Fruit fly (Drosophila melanogaster) whole organism, embryonic: ENCODE results near the gene dUTPase.

Experiments
- C15 ChIP-seq: fragments of 200-800 bp; sonication (Bioruptor generic); IDR thresholded peaks from 3 replicates; pipeline ENCODE4 v1.3.6; 2022; ENCODE audit warnings: missing biosample characterization, missing genetic modification characterization
- CG43689 ChIP-seq: fragments of 200-800 bp; sonication (Bioruptor generic); IDR thresholded peaks from 2 replicates; pipeline ENCODE4 v1.3.6; 2022; ENCODE audit warnings: missing biosample characterization, missing genetic modification characterization
- CG8924 ChIP-seq: fragments of 200-800 bp; optimal IDR thresholded peaks from 3 replicates; lab custom pipeline; 2019; ENCODE audit warnings: missing biosample characterization, mild to moderate bottlenecking, missing genetic modification characterization, moderate library complexity
- Dip2 ChIP-seq: fragments of 200-800 bp; sonication (Bioruptor generic); IDR thresholded peaks from 2 replicates; pipeline ENCODE4 v1.3.6; 2022; ENCODE audit warnings: missing biosample characterization, missing genetic modification characterization
- Trl ChIP-seq, 3 experiments: fragments of >200 bp in 2 of 3; fragments of 200-800 bp in 1 of 3; sonication (Bioruptor generic) in 1 of 3; optimal IDR thresholded peaks; 2 replicates in 1 of 3; 3 replicates in 2 of 3; lab custom pipeline; 2016 to 2017; ENCODE audit warnings: missing biosample characterization in 1 of 3, missing genetic modification characterization in 1 of 3
- cas ChIP-seq: fragments of 200-800 bp; sonication (Bioruptor generic); IDR thresholded peaks from 2 replicates; pipeline ENCODE4 v1.3.6; 2022; ENCODE audit warnings: missing biosample characterization, missing genetic modification characterization
- dmrt11E ChIP-seq: fragments of 200-800 bp; sonication (Bioruptor generic); optimal IDR thresholded peaks from 3 replicates; lab custom pipeline; 2018; ENCODE audit warnings: missing biosample characterization, mild to moderate bottlenecking, missing genetic modification characterization, moderate library complexity
- sd ChIP-seq: fragments of 200-800 bp; sonication (Bioruptor generic); optimal IDR thresholded peaks from 3 replicates; lab custom pipeline; 2018; ENCODE audit warnings: missing biosample characterization, mild to moderate bottlenecking, missing genetic modification characterization, moderate library complexity
- tll ChIP-seq, 2 experiments: fragments of 200-800 bp in 1 of 2; fragments of >200 bp in 1 of 2; sonication (Bioruptor generic) in 1 of 2; optimal IDR thresholded peaks; 2 replicates each; lab custom pipeline; 2017 to 2019; ENCODE audit warnings: missing biosample characterization in 2 of 2, missing genetic modification characterization in 2 of 2, mild to moderate bottlenecking in 1 of 2, moderate library complexity in 1 of 2
- ttk ChIP-seq: fragments of 200-800 bp; sonication (Bioruptor generic); IDR thresholded peaks from 2 replicates; pipeline ENCODE4 v2.1.2; 2022; ENCODE audit warnings: missing biosample characterization, missing genetic modification characterization
- wor ChIP-seq: fragments of 200-800 bp; sonication (Bioruptor generic); IDR thresholded peaks from 2 replicates; pipeline ENCODE4 v1.3.6; 2022; ENCODE audit warnings: missing biosample characterization, missing genetic modification characterization

DNA sequence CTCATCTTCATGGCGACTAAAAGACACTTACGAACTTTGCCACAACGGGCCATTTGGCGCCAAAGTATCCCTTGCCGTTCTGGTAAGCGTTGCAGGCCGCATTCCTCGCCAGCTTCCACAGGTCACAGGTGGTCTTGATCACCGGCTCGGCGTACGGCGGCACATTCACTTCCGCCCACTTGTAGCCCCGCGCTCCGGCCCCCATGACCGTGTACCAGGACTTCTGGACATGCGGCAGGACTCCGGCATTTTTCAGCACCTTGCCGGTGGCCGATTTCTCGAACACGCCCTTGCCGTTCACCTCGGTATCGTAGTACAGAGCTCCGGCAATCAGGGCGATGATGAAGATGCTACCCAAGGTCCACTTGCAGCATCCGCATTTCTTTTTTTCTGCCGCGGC lies 45.1 kb upstream of the dUTPase start:
- TF ChIP-seq dmrt11E (tag; lab: Kevin White, UChicago) (no peak), sd (no peak), Trl (optimal IDR thresholded peaks at IDR 0.05; lab: Kevin White, UChicago) (no peak), Trl (GFP tag; optimal IDR thresholded peaks at IDR 0.05; lab: Kevin White, UChicago) (no peak), C15 (GFP tag; lab: Robert Waterston, UW) (no peak), ttk (GFP tag; lab: Robert Waterston, UW) (no peak), Dip2 (GFP tag; lab: Robert Waterston, UW) (no peak), CG43689 (GFP tag; lab: Robert Waterston, UW) (no peak), tll (GFP tag; optimal IDR thresholded peaks at IDR 0.05; lab: Kevin White, UChicago) (no peak), cas (no peak), CG8924 (tag; lab: Kevin White, UChicago) (no peak), wor (GFP tag; lab: Robert Waterston, UW) (no peak)
